Fruit fly (Drosophila melanogaster) whole organism, prepupa: ENCODE data around the gene CG10589.

Experiments
- Blimp-1 ChIP-seq: fragments of 200-800 bp; sonication (Bioruptor generic); optimal IDR thresholded peaks from 3 replicates; lab custom pipeline; 2017; ENCODE audit warnings: missing biosample characterization, missing genetic modification characterization, mild to moderate bottlenecking, moderate library complexity, missing genetic modification reagents
- CG10631 ChIP-seq: fragments of 200-800 bp; sonication (Bioruptor generic); optimal IDR thresholded peaks from 2 replicates; lab custom pipeline; 2016; ENCODE audit warnings: missing biosample characterization, missing genetic modification characterization
- CG10669 ChIP-seq: fragments of 200-800 bp; sonication (Bioruptor generic); optimal IDR thresholded peaks from 3 replicates; lab custom pipeline; 2018; ENCODE audit warnings: missing biosample characterization, mild to moderate bottlenecking, missing genetic modification characterization, moderate library complexity
- CG11762 ChIP-seq: fragments of 200-800 bp; sonication (Bioruptor generic); optimal IDR thresholded peaks from 3 replicates; lab custom pipeline; 2016; ENCODE audit warnings: missing biosample characterization, missing genetic modification characterization; ENCODE audit not compliant: insufficient read depth
- CG15336 ChIP-seq: fragments of 200-800 bp; sonication (Bioruptor generic); IDR thresholded peaks from 2 replicates; pipeline ENCODE4 v1.3.6; 2022; ENCODE audit warnings: missing biosample characterization, missing genetic modification characterization
- CG1621 ChIP-seq: fragments of 200-800 bp; sonication (Bioruptor generic); optimal IDR thresholded peaks from 3 replicates; lab custom pipeline; 2018; ENCODE audit warnings: missing biosample characterization, mild to moderate bottlenecking, missing genetic modification characterization
- CG3032 ChIP-seq: fragments of 200-800 bp; optimal IDR thresholded peaks from 2 replicates; lab custom pipeline; 2019; ENCODE audit warnings: missing biosample characterization, mild to moderate bottlenecking, missing genetic modification characterization, moderate library complexity
- CG31627 ChIP-seq: fragments of 200-800 bp; sonication (Bioruptor generic); optimal IDR thresholded peaks from 3 replicates; lab custom pipeline; 2016; ENCODE audit warnings: missing biosample characterization, missing genetic modification characterization
- CG3919 ChIP-seq: fragments of 200-800 bp; sonication (Bioruptor generic); optimal IDR thresholded peaks from 3 replicates; lab custom pipeline; 2016; ENCODE audit warnings: missing biosample characterization, missing genetic modification characterization
- CG6163 ChIP-seq: fragments of 200-800 bp; sonication (Bioruptor generic); IDR thresholded peaks from 3 replicates; pipeline ENCODE4 v1.3.6; 2022; ENCODE audit warnings: missing biosample characterization, missing genetic modification characterization
- CG6808 ChIP-seq: fragments of 200-800 bp; sonication (Bioruptor generic); optimal IDR thresholded peaks from 3 replicates; lab custom pipeline; 2017; ENCODE audit warnings: missing biosample characterization, missing genetic modification characterization, mild to moderate bottlenecking, moderate library complexity, missing genetic modification reagents
- CG6854 ChIP-seq: fragments of 200-800 bp; sonication (Bioruptor generic); optimal IDR thresholded peaks from 2 replicates; lab custom pipeline; 2017; ENCODE audit warnings: missing biosample characterization, mild to moderate bottlenecking, missing genetic modification characterization
- CG8119 ChIP-seq: fragments of 200-800 bp; sonication (Bioruptor generic); IDR thresholded peaks from 3 replicates; pipeline ENCODE4 v1.3.6; 2022; ENCODE audit warnings: missing biosample characterization, missing genetic modification characterization
- CG8319 ChIP-seq: fragments of 200-800 bp; sonication (Bioruptor generic); optimal IDR thresholded peaks from 3 replicates; lab custom pipeline; 2016; ENCODE audit warnings: missing biosample characterization, missing genetic modification characterization
- CG8632 ChIP-seq: fragments of 200-800 bp; sonication (Bioruptor generic); optimal IDR thresholded peaks from 3 replicates; lab custom pipeline; 2016; ENCODE audit warnings: missing biosample characterization, missing genetic modification characterization
- CG9139 ChIP-seq: fragments of 200-800 bp; sonication (Bioruptor generic); optimal IDR thresholded peaks from 3 replicates; lab custom pipeline; 2017; ENCODE audit warnings: missing biosample characterization, mild to moderate bottlenecking, missing genetic modification characterization
- Eip75B ChIP-seq: fragments of 200-800 bp; sonication (Bioruptor generic); optimal IDR thresholded peaks from 3 replicates; lab custom pipeline; 2016; ENCODE audit warnings: missing biosample characterization, missing genetic modification characterization
- Eip78C ChIP-seq: fragments of 200-800 bp; sonication (Bioruptor generic); peaks from one replicate; lab custom pipeline; 2016; ENCODE audit warnings: missing biosample characterization, missing genetic modification characterization
- Ets21C ChIP-seq: fragments of 200-800 bp; sonication (Bioruptor generic); optimal IDR thresholded peaks from 3 replicates; lab custom pipeline; 2016; ENCODE audit warnings: missing biosample characterization, missing genetic modification characterization
- Ets96B ChIP-seq: fragments of 200-800 bp; optimal IDR thresholded peaks from 2 replicates; lab custom pipeline; 2019; ENCODE audit warnings: missing biosample characterization, mild to moderate bottlenecking, missing genetic modification characterization, moderate library complexity
- Gug ChIP-seq: fragments of 200-800 bp; sonication (Bioruptor generic); IDR thresholded peaks from 2 replicates; pipeline ENCODE4 v1.3.6; 2022; ENCODE audit warnings: missing biosample characterization, missing genetic modification characterization
- Hr39 ChIP-seq: fragments of 200-800 bp; sonication (Bioruptor generic); optimal IDR thresholded peaks from 2 replicates; lab custom pipeline; 2016; ENCODE audit warnings: missing biosample characterization, missing genetic modification characterization
- Lpt ChIP-seq: fragments of 200-800 bp; sonication (Bioruptor generic); optimal IDR thresholded peaks from 3 replicates; lab custom pipeline; 2016; ENCODE audit warnings: missing biosample characterization, missing genetic modification characterization
- Met ChIP-seq: fragments of 200-800 bp; sonication (Bioruptor generic); optimal IDR thresholded peaks from 3 replicates; lab custom pipeline; 2016; ENCODE audit warnings: missing biosample characterization, missing genetic modification characterization
- Smox ChIP-seq: fragments of 200-800 bp; sonication (Bioruptor generic); optimal IDR thresholded peaks from 3 replicates; lab custom pipeline; 2016; ENCODE audit warnings: missing biosample characterization, missing genetic modification characterization
- Sox102F ChIP-seq: fragments of 200-800 bp; sonication (Bioruptor generic); optimal IDR thresholded peaks from 2 replicates; lab custom pipeline; 2016; ENCODE audit warnings: missing biosample characterization, mild to moderate bottlenecking, missing genetic modification characterization
- Sox14 ChIP-seq: fragments of 200-800 bp; sonication (Bioruptor generic); optimal IDR thresholded peaks from 3 replicates; lab custom pipeline; 2016; ENCODE audit warnings: missing biosample characterization, missing genetic modification characterization
- acj6 ChIP-seq: fragments of 200-800 bp; sonication (Bioruptor generic); optimal IDR thresholded peaks from 3 replicates; lab custom pipeline; 2016; ENCODE audit warnings: missing biosample characterization, missing genetic modification characterization
- cyc ChIP-seq: fragments of 200-800 bp; sonication (Bioruptor generic); optimal IDR thresholded peaks from 3 replicates; lab custom pipeline; 2016; ENCODE audit warnings: missing biosample characterization, missing genetic modification characterization
- dsx ChIP-seq: fragments of 200-800 bp; optimal IDR thresholded peaks from 3 replicates; lab custom pipeline; 2019; ENCODE audit warnings: missing biosample characterization, mild to moderate bottlenecking, missing genetic modification characterization, moderate library complexity; ENCODE audit not compliant: poor library complexity, severe bottlenecking
- eg ChIP-seq: fragments of 200-800 bp; sonication (Bioruptor generic); IDR thresholded peaks from 3 replicates; pipeline ENCODE4 v1.3.6; 2022; ENCODE audit warnings: missing biosample characterization, missing genetic modification characterization
- esn ChIP-seq: fragments of 200-800 bp; sonication (Bioruptor generic); optimal IDR thresholded peaks from 2 replicates; lab custom pipeline; 2016; ENCODE audit warnings: missing biosample characterization, mild to moderate bottlenecking, missing genetic modification characterization, moderate library complexity
- fd59A ChIP-seq: fragments of 200-800 bp; sonication (Bioruptor generic); optimal IDR thresholded peaks from 2 replicates; lab custom pipeline; 2017; ENCODE audit warnings: missing biosample characterization, mild to moderate bottlenecking, missing genetic modification characterization, missing genetic modification reagents
- fd85E ChIP-seq: fragments of 200-800 bp; sonication (Bioruptor generic); optimal IDR thresholded peaks from 3 replicates; lab custom pipeline; 2016; ENCODE audit warnings: missing biosample characterization, missing genetic modification characterization
- fkh ChIP-seq: fragments of 200-800 bp; sonication (Bioruptor generic); optimal IDR thresholded peaks from 3 replicates; lab custom pipeline; 2017; ENCODE audit warnings: missing biosample characterization, mild to moderate bottlenecking, missing genetic modification characterization, moderate library complexity
- lz ChIP-seq: fragments of 200-800 bp; sonication (Bioruptor generic); optimal IDR thresholded peaks from 3 replicates; lab custom pipeline; 2016; ENCODE audit warnings: missing biosample characterization, missing genetic modification characterization
- net ChIP-seq: fragments of 200-800 bp; sonication (Bioruptor generic); optimal IDR thresholded peaks from 3 replicates; lab custom pipeline; 2016; ENCODE audit warnings: missing biosample characterization, missing genetic modification characterization
- pdm3 ChIP-seq: fragments of 200-800 bp; sonication (Bioruptor generic); optimal IDR thresholded peaks from 3 replicates; lab custom pipeline; 2016; ENCODE audit warnings: missing biosample characterization, missing genetic modification characterization
- salr ChIP-seq, 2 experiments: fragments of 200-800 bp; sonication (Bioruptor generic); optimal IDR thresholded peaks; 3 replicates each; lab custom pipeline; 2016 to 2018; ENCODE audit warnings: missing biosample characterization in 2 of 2, missing genetic modification characterization in 2 of 2, mild to moderate bottlenecking in 1 of 2
- spab ChIP-seq: fragments of 200-800 bp; sonication (Bioruptor generic); optimal IDR thresholded peaks from 2 replicates; lab custom pipeline; 2017; ENCODE audit warnings: missing biosample characterization, mild to moderate bottlenecking, missing genetic modification characterization, missing genetic modification reagents
- ss ChIP-seq, 2 experiments: fragments of 200-800 bp; sonication (Bioruptor generic); optimal IDR thresholded peaks; 2 replicates in 1 of 2; 3 replicates in 1 of 2; lab custom pipeline; 2017 to 2018; ENCODE audit warnings: mild to moderate bottlenecking in 2 of 2, missing biosample characterization in 2 of 2, missing genetic modification characterization in 2 of 2, moderate library complexity in 1 of 2
- svp ChIP-seq: fragments of 200-800 bp; sonication (Bioruptor generic); peaks from one replicate; lab custom pipeline; 2016; ENCODE audit warnings: missing biosample characterization, missing genetic modification characterization
- topi ChIP-seq: fragments of 200-800 bp; sonication (Bioruptor generic); optimal IDR thresholded peaks from 3 replicates; lab custom pipeline; 2016; ENCODE audit warnings: missing biosample characterization, missing genetic modification characterization
- vri ChIP-seq: fragments of 200-800 bp; sonication (Bioruptor generic); optimal IDR thresholded peaks from 3 replicates; lab custom pipeline; 2016; ENCODE audit warnings: missing biosample characterization, mild to moderate bottlenecking, missing genetic modification characterization

The CG10589 gene

DNA sequence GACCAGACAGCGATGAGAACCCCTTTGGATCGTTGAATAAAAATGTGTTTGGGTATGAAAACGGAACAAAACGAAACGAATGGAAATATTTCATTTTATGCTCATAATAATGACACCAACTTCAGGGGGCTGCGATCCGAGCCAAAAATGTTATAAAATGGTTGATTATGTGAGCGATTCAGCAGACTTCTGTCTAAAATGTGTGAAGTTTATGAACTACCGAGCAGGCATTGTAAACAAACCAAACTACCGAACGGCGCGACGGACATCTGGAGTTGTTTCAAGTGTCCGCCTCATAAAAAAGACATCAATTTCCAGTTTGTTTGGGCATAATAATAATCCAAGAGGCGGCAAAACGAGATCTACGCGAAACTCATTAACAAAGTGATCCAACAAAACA lies 7.1 kb upstream of the CG10589 start:
- TF ChIP-seq CG6163 (no peak), svp (GFP tag; lab: Kevin White, UChicago) (peak; percentile 28), net (GFP tag; lab: Kevin White, UChicago) (no peak)
- TF ChIP-seq, all 60 proteins: peak for 1

DNA sequence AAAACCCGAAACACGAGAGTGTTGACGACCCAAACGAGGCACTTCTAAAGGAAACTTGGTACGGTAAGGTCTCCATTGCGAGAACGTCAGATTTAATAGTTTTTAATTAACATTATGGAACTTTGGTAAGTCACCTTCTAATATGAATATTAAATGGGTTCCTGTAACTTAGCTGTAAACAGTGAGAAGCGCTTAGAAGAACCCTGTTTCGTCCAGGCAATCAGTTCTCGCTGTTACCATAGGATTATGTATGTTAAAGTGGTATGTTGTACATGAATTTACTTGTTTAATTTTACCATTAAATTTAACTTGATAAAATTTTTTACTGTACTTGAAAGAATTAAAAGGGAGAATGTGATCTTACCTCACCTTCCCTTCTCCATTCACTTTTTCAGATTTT lies 5.8 kb upstream of the CG10589 start:
- peak; percentile 49 for TF ChIP-seq Eip78C
- no peak for TF ChIP-seq Ets21C (GFP tag; lab: Kevin White, UChicago)
- no peak for TF ChIP-seq CG10631 (GFP tag; lab: Kevin White, UChicago)
- no peak for TF ChIP-seq Ets96B (tag; lab: Kevin White, UChicago)
- no peak for TF ChIP-seq fd59A (GFP tag; lab: Kevin White, UChicago)
- peak; percentile 5 for TF ChIP-seq CG31627 (GFP tag; lab: Kevin White, UChicago)
- TF ChIP-seq salr (GFP tag; optimal IDR thresholded peaks at IDR 0.05; lab: Kevin White, UChicago), result no peak
- TF ChIP-seq Hr39, result peak; percentile 5
- no peak for TF ChIP-seq cyc (GFP tag; lab: Kevin White, UChicago)

DNA sequence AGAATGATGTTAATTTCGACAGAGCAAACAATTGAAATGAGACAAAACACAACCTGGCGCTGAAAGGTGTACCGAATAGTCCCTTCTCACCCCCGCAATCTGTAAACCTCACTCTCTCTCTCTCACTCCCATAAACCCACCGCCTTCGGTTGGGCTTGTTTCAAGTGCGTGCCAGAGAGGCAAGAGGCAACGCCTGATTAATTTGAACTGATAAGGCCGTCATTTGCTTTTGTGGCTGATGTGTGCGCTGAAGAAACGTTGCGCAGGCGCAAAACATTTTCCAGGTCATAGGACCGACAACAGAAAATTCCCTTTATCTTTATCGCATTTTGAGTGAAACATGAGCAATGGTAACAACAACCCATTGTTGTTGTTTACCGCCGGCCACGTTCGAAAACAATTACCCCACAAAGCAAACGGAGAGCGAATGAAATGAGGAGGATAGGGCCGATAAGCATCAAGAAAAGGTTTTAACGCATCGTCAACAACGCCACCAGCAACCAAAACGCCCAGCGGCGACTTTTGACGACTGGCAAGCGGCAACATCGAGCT lies 5.3 kb upstream of the CG10589 start:
- no peak for TF ChIP-seq CG6808
- no peak for TF ChIP-seq Lpt (GFP tag; lab: Kevin White, UChicago)
- TF ChIP-seq CG10631 (GFP tag; lab: Kevin White, UChicago), result no peak
- peak; percentile 63 for TF ChIP-seq svp (GFP tag; lab: Kevin White, UChicago)
- peak in 1 of 2 experiments; percentile 40 for TF ChIP-seq ss (GFP tag; optimal IDR thresholded peaks at IDR 0.05; lab: Kevin White, UChicago)
- peak; percentile 75 for TF ChIP-seq CG6854 (GFP tag; lab: Kevin White, UChicago)
- TF ChIP-seq Sox102F (GFP tag; lab: Kevin White, UChicago), result peak; percentile 3
- TF ChIP-seq Eip78C, result peak; percentile 39
- peak; percentile 92 for TF ChIP-seq fkh (GFP tag; lab: Kevin White, UChicago)
- TF ChIP-seq CG1621 (tag; lab: Kevin White, UChicago), result peak; percentile 8

DNA sequence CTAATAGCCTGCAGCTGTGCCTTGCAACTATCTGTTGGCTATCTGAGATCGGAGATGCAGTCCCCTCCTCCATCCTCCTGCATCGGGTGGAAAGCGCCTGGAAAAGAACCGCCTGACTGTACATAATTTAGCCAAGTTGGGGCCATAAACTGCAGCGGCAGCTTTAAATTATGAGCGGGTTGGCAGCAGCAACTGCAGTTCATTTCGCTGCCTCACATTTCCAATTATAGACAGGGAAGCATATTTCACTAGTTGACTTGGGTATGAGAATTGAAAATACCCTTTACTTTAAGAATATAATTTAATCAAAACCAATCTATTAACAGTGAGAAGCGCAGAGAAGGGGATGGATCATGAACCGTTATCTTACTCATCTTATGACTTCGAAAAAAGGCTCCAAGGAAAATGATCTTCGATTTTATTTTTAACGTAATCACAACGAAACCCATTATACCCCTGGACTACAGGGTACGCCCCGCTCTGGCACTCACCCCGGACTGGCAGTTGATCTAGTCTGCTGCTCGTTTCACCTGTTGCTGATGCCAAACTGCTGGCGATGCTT lies 4.5 kb upstream of the CG10589 start:
- TF ChIP-seq Lpt (GFP tag; lab: Kevin White, UChicago), result peak; percentile 81
- peak; percentile 85 for TF ChIP-seq dsx
- TF ChIP-seq CG10631 (GFP tag; lab: Kevin White, UChicago), result peak; percentile 80
- no peak for TF ChIP-seq vri (GFP tag; lab: Kevin White, UChicago)
- peak; percentile 3 for TF ChIP-seq Smox (GFP tag; lab: Kevin White, UChicago)
- peak; percentile 79 for TF ChIP-seq Eip75B (GFP tag; lab: Kevin White, UChicago)
- peak; percentile 88 for TF ChIP-seq CG3919 (GFP tag; lab: Kevin White, UChicago)
- TF ChIP-seq Ets96B (tag; lab: Kevin White, UChicago), result peak; percentile 92
- TF ChIP-seq CG11762 (GFP tag; lab: Kevin White, UChicago), result peak; percentile 67
- TF ChIP-seq lz (GFP tag; lab: Kevin White, UChicago), result peak; percentile 40
- TF ChIP-seq cyc (GFP tag; lab: Kevin White, UChicago), result peak; percentile 40
- TF ChIP-seq CG15336, result peak; percentile 88
- TF ChIP-seq CG10669 (GFP tag; lab: Kevin White, UChicago), result peak; percentile 86
- peak; percentile 59 for TF ChIP-seq CG8319 (GFP tag; lab: Kevin White, UChicago)
- TF ChIP-seq topi (GFP tag; lab: Kevin White, UChicago), result peak; percentile 53
- TF ChIP-seq acj6 (GFP tag; lab: Kevin White, UChicago), result peak; percentile 84
- peak; percentile 65 for TF ChIP-seq CG8632 (GFP tag; lab: Kevin White, UChicago)
- TF ChIP-seq Met (GFP tag; lab: Kevin White, UChicago), result peak; percentile 60
- TF ChIP-seq eg (GFP tag; lab: Robert Waterston, UW), result peak; percentile 70; the same call in 1 of the 3 replicates
- peak; percentile 43 for TF ChIP-seq esn (GFP tag; lab: Kevin White, UChicago)
- TF ChIP-seq CG9139 (GFP tag; lab: Kevin White, UChicago), result peak; percentile 70
- TF ChIP-seq fkh (GFP tag; lab: Kevin White, UChicago), result no peak
- no peak for TF ChIP-seq fd85E
- TF ChIP-seq Blimp-1 (GFP tag; lab: Kevin White, UChicago), result no peak
- TF ChIP-seq Sox14 (GFP tag; lab: Kevin White, UChicago), result peak; percentile 84
- TF ChIP-seq CG3032 (tag; lab: Kevin White, UChicago), result peak; percentile 89
- peak; percentile 89 for TF ChIP-seq CG8119 (GFP tag; lab: Robert Waterston, UW)
- peak; percentile 82 for TF ChIP-seq pdm3 (GFP tag; lab: Kevin White, UChicago)
- peak; percentile 56 for TF ChIP-seq Gug
- TF ChIP-seq spab (GFP tag; lab: Kevin White, UChicago), result peak; percentile 85
